Fruit fly (Drosophila melanogaster): ENCODE measurements around the gene Ude.

Gene Ude

dm6 chr3R:24753561-24754027, 45.9 kb downstream of the Ude start, which contains the start of gene asp (continued):
- TF ChIP-seq CG9609 (GFP tag; optimal IDR thresholded peaks at IDR 0.05), result no peak
- peak; percentile 71 for TF ChIP-seq bbx (GFP tag; IDR thresholded peaks at IDR 0.05; ENCODE audit: partially characterized antibody)
- TF ChIP-seq HLH3B (GFP tag; IDR thresholded peaks at IDR 0.05), result no peak
- no peak for TF ChIP-seq CG7745 (tag; optimal IDR thresholded peaks at IDR 0.05)
- TF ChIP-seq ems (GFP tag; optimal IDR thresholded peaks at IDR 0.05), result peak; percentile 24
- TF ChIP-seq CG17829 (tag; optimal IDR thresholded peaks at IDR 0.05), result peak; percentile 66
- TF ChIP-seq pzg (GFP tag; optimal IDR thresholded peaks at IDR 0.05), result peak; percentile 60
- no peak for TF ChIP-seq CG16863 (GFP tag; optimal IDR thresholded peaks at IDR 0.05)
- no peak for TF ChIP-seq Trl (optimal IDR thresholded peaks at IDR 0.05)
- TF ChIP-seq Trl (GFP tag; optimal IDR thresholded peaks at IDR 0.05), result no peak
- TF ChIP-seq Bteb2 (GFP tag; optimal IDR thresholded peaks at IDR 0.05), result no peak
- TF ChIP-seq lov (optimal IDR thresholded peaks at IDR 0.05), result no peak
- TF ChIP-seq lov (GFP tag; IDR thresholded peaks at IDR 0.05), result no peak
- no peak for TF ChIP-seq CoRest (tag; optimal IDR thresholded peaks at IDR 0.05)
- TF ChIP-seq CG8765 (GFP tag; IDR thresholded peaks at IDR 0.05), result no peak
- no peak for TF ChIP-seq yki (optimal IDR thresholded peaks at IDR 0.05)
- peak; percentile 84 for TF ChIP-seq hb (GFP tag; IDR thresholded peaks at IDR 0.05; ENCODE audit: partially characterized antibody)
- no peak for TF ChIP-seq CG5245 (GFP tag; optimal IDR thresholded peaks at IDR 0.05)
- TF ChIP-seq CG15479 (GFP tag; optimal IDR thresholded peaks at IDR 0.05), result no peak
- TF ChIP-seq Mad (GFP tag; optimal IDR thresholded peaks at IDR 0.05), result no peak
- no peak for TF ChIP-seq CG2889 (GFP tag; IDR thresholded peaks at IDR 0.05)
- no peak for TF ChIP-seq Neu2 (GFP tag; optimal IDR thresholded peaks at IDR 0.05; ENCODE audit: borderline replicate concordance)
- no peak for TF ChIP-seq CG17385 (GFP tag; optimal IDR thresholded peaks at IDR 0.05)
- TF ChIP-seq CG7963 (GFP tag; IDR thresholded peaks at IDR 0.05; ENCODE audit: partially characterized antibody), result peak; percentile 90
- TF ChIP-seq CG4617 (GFP tag; optimal IDR thresholded peaks at IDR 0.05; ENCODE audit: borderline replicate concordance), result no peak
- TF ChIP-seq insv (GFP tag; optimal IDR thresholded peaks at IDR 0.05), result no peak
- peak; percentile 33 for TF ChIP-seq dmrt11E (tag; optimal IDR thresholded peaks at IDR 0.05)
- TF ChIP-seq slbo (GFP tag; IDR thresholded peaks at IDR 0.05), result peak; percentile 35; the same call in 1 of the 2 replicates
- TF ChIP-seq Vsx1 (GFP tag; optimal IDR thresholded peaks at IDR 0.05), result no peak
- TF ChIP-seq sima (GFP tag; optimal IDR thresholded peaks at IDR 0.05), result no peak
- no peak for TF ChIP-seq CG17912 (GFP tag; optimal IDR thresholded peaks at IDR 0.05)
- TF ChIP-seq MESR4 (GFP tag; optimal IDR thresholded peaks at IDR 0.05), result no peak
- TF ChIP-seq nau (GFP tag; optimal IDR thresholded peaks at IDR 0.05), result no peak
- no peak for TF ChIP-seq Elba2 (GFP tag; optimal IDR thresholded peaks at IDR 0.05)
- TF ChIP-seq nerfin-1 (tag; optimal IDR thresholded peaks at IDR 0.05), result no peak
- TF ChIP-seq caup (GFP tag; optimal IDR thresholded peaks at IDR 0.05; ENCODE audit: severe bottlenecking), result no peak
- peak; percentile 67 for TF ChIP-seq Sry-δ (GFP tag; optimal IDR thresholded peaks at IDR 0.05)
- no peak for TF ChIP-seq h (optimal IDR thresholded peaks at IDR 0.05)
- TF ChIP-seq CG34376 (GFP tag; optimal IDR thresholded peaks at IDR 0.05), result no peak
- TF ChIP-seq CG4707 (GFP tag; optimal IDR thresholded peaks at IDR 0.05), result no peak
- TF ChIP-seq sens (GFP tag), result peak; percentile 91
- no peak for TF ChIP-seq Awh (GFP tag; IDR thresholded peaks at IDR 0.05)
- no peak for TF ChIP-seq sr (GFP tag; IDR thresholded peaks at IDR 0.05)
- peak; percentile 36 for TF ChIP-seq CG10979 (tag; optimal IDR thresholded peaks at IDR 0.05)
- TF ChIP-seq tin (GFP tag; optimal IDR thresholded peaks at IDR 0.05), result peak; percentile 47
- no peak for TF ChIP-seq cg (GFP tag; optimal IDR thresholded peaks at IDR 0.05)
- no peak for TF ChIP-seq Meics (GFP tag; optimal IDR thresholded peaks at IDR 0.05)
- no peak for TF ChIP-seq pum (GFP tag; optimal IDR thresholded peaks at IDR 0.05)
- no peak for TF ChIP-seq D19B (GFP tag; optimal IDR thresholded peaks at IDR 0.05)
- peak; percentile 48 for TF ChIP-seq Xbp1 (GFP tag; optimal IDR thresholded peaks at IDR 0.05)
- TF ChIP-seq CG43689 (GFP tag; IDR thresholded peaks at IDR 0.05), result no peak
- peak; percentile 59 for TF ChIP-seq CG9797 (GFP tag; optimal IDR thresholded peaks at IDR 0.05)

Measured in whole organism, embryonic.